Worm (Caenorhabditis elegans): ENCODE data around the gene ZC190.2.

Gene ZC190.2

DNA sequence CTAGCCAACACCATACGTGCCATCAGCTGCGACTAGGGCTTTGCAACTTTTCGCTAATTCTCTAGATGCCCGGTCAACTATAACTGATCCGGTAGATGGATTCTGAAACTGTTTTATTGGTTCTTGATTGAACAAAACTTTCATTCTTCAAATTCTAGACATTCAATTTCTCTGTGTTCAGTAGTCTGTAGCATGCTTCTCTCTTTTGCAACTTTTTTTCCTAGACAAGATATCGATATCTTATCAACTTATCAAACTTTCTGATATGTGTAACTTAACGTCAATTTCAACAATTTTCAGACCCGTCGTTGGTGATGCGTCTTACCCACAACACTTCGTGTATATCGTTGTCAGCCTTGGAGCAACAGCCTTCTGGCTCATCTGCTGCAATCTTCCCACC is 15.4 kb upstream of the ZC190.2 start, which contains the start of gene ZC190.4:
ZC190.4 (plus strand) TSS at position 301 of the 400 bp plus-strand sequence.
- TF ChIP-seq dmd-6 (GFP tag; IDR thresholded peaks at IDR 0.05) (0 out of 2 replicates have a peak, but pooled peaks have one; percentile 9), lin-15B (tag; optimal IDR thresholded peaks at IDR 0.05) (no peak), rbr-2 (tag; optimal IDR thresholded peaks at IDR 0.05) (no peak)

ce11 chrV:8667230-8668021 is 13.7 kb upstream of the ZC190.2 start:
- no peak for TF ChIP-seq unc-39 (tag; optimal IDR thresholded peaks at IDR 0.05)
- TF ChIP-seq ZK546.5 (tag; optimal IDR thresholded peaks at IDR 0.05) = no peak
- no peak for TF ChIP-seq lin-39 (tag; optimal IDR thresholded peaks at IDR 0.05)
- TF ChIP-seq dmd-8 (GFP tag; IDR thresholded peaks at IDR 0.05) = no peak
- no peak for TF ChIP-seq R02D3.7 (tag; optimal IDR thresholded peaks at IDR 0.05)
- no peak for TF ChIP-seq zfp-2 (tag; optimal IDR thresholded peaks at IDR 0.05)
- no peak for TF ChIP-seq pha-4 (GFP tag; IDR thresholded peaks at IDR 0.05)
- TF ChIP-seq pha-4 (tag; optimal IDR thresholded peaks at IDR 0.05) = no peak
- TF ChIP-seq ceh-28 (tag; optimal IDR thresholded peaks at IDR 0.05) = no peak
- peak; percentile 34 for TF ChIP-seq hlh-30 (tag; optimal IDR thresholded peaks at IDR 0.05; ENCODE audit: insufficient read depth)
- TF ChIP-seq gei-8 (GFP tag; optimal IDR thresholded peaks at IDR 0.05) = no peak
- no peak for TF ChIP-seq mdl-1 (tag; optimal IDR thresholded peaks at IDR 0.05)
- TF ChIP-seq mxl-3 (GFP tag; optimal IDR thresholded peaks at IDR 0.05) = peak; percentile 0
- no peak for TF ChIP-seq lim-7 (GFP tag; IDR thresholded peaks at IDR 0.05)
- no peak for TF ChIP-seq ceh-32 (tag; optimal IDR thresholded peaks at IDR 0.05; ENCODE audit: poor library complexity)
- TF ChIP-seq Y75B8A.6 (GFP tag; IDR thresholded peaks at IDR 0.05) = no peak
- no peak for TF ChIP-seq zip-11 (GFP tag; IDR thresholded peaks at IDR 0.05)
- TF ChIP-seq ctbp-1 (GFP tag; IDR thresholded peaks at IDR 0.05) = no peak
- no peak for TF ChIP-seq F37D6.2 (tag; optimal IDR thresholded peaks at IDR 0.05)
- no peak for TF ChIP-seq hmg-1.1 (GFP tag; IDR thresholded peaks at IDR 0.05)
- TF ChIP-seq aha-1 (tag) = peak; percentile 22
- no peak for TF ChIP-seq tra-1 (GFP tag; IDR thresholded peaks at IDR 0.05)
- no peak for TF ChIP-seq fos-1 (tag; optimal IDR thresholded peaks at IDR 0.05)
- TF ChIP-seq hlh-11 (tag; optimal IDR thresholded peaks at IDR 0.05) = peak; percentile 38
- TF ChIP-seq lin-29 (GFP tag; IDR thresholded peaks at IDR 0.05) = no peak
- TF ChIP-seq T26A8.4 (GFP tag; IDR thresholded peaks at IDR 0.05) = no peak
- TF ChIP-seq spr-1 (tag; optimal IDR thresholded peaks at IDR 0.05) = no peak
- peak in 1 of 2 experiments; percentile 39 for TF ChIP-seq daf-16 (GFP tag; optimal IDR thresholded peaks at IDR 0.05)
- TF ChIP-seq daf-16 (tag; optimal IDR thresholded peaks at IDR 0.05) = no peak
- TF ChIP-seq Y48G9A.11 (GFP tag; IDR thresholded peaks at IDR 0.05) = no peak
- no peak for TF ChIP-seq duxl-1 (tag; optimal IDR thresholded peaks at IDR 0.05; ENCODE audit: poor library complexity)
- no peak for TF ChIP-seq ZK337.2 (GFP tag; IDR thresholded peaks at IDR 0.05)
- peak; percentile 10 for TF ChIP-seq nhr-11 (tag; optimal IDR thresholded peaks at IDR 0.05)
- TF ChIP-seq unc-62 (GFP tag; optimal IDR thresholded peaks at IDR 0.05 in 1 of 2) = peak in 1 of 2 experiments; percentile 67
- TF ChIP-seq unc-62 (tag; optimal IDR thresholded peaks at IDR 0.05) = no peak
- TF ChIP-seq saeg-2 (GFP tag; IDR thresholded peaks at IDR 0.05) = no peak
- no peak for TF ChIP-seq daf-8 (GFP tag; IDR thresholded peaks at IDR 0.05)
- no peak for TF ChIP-seq zag-1 (tag; optimal IDR thresholded peaks at IDR 0.05)
- no peak for TF ChIP-seq daf-12 (tag; optimal IDR thresholded peaks at IDR 0.05)
- no peak for TF ChIP-seq lir-3 (tag; optimal IDR thresholded peaks at IDR 0.05)
- TF ChIP-seq nhr-10 (tag; optimal IDR thresholded peaks at IDR 0.05) = no peak
- no peak for TF ChIP-seq pqm-1 (tag; optimal IDR thresholded peaks at IDR 0.05)
- TF ChIP-seq mxl-2 (GFP tag; conservative IDR thresholded peaks at IDR 0.05) = no peak
- TF ChIP-seq lin-15B (tag; optimal IDR thresholded peaks at IDR 0.05) = no peak
